Worm (Caenorhabditis elegans) whole organism, early embryonic: ENCODE results near the gene Y47D7A.2.

ENCODE experiments used
- F13C5.2 ChIP-seq: sonication (generic microtip); optimal IDR thresholded peaks from 2 replicates; lab custom pipeline; 2017; ENCODE audit warnings: mild to moderate bottlenecking, missing genetic modification characterization, inconsistent platforms, missing compliant biosample characterization
- aly-1 ChIP-seq: sonication (generic microtip); optimal IDR thresholded peaks from 2 replicates; lab custom pipeline; 2016; ENCODE audit warnings: missing genetic modification characterization, missing compliant biosample characterization
- ama-1 ChIP-seq: fragments of 150-350 bp; optimal IDR thresholded peaks from 2 replicates; lab custom pipeline; 2014
- ceh-13 ChIP-seq: fragments of 200-800 bp; sonication (Bioruptor generic); optimal IDR thresholded peaks from 2 replicates; lab custom pipeline; 2018; ENCODE audit warnings: mild to moderate bottlenecking, missing genetic modification characterization, missing compliant biosample characterization

ce11 chrV:4401865-4402264, 18.2 kb upstream of the Y47D7A.2 start, which contains the start of gene F13A2.5:
- no peak for TF ChIP-seq ama-1
- TF ChIP-seq F13C5.2 (tag; lab: Kevin White, UChicago), result no peak
- no peak for TF ChIP-seq aly-1 (tag; lab: Kevin White, UChicago)
- no peak for TF ChIP-seq ceh-13 (GFP tag; lab: Kevin White, UChicago)
